Worm (Caenorhabditis elegans): ENCODE results near the gene ugt-15.
A peak's percentile ranks its signal among the peaks of the same experiment; 100 is the strongest.

Gene ugt-15

DNA sequence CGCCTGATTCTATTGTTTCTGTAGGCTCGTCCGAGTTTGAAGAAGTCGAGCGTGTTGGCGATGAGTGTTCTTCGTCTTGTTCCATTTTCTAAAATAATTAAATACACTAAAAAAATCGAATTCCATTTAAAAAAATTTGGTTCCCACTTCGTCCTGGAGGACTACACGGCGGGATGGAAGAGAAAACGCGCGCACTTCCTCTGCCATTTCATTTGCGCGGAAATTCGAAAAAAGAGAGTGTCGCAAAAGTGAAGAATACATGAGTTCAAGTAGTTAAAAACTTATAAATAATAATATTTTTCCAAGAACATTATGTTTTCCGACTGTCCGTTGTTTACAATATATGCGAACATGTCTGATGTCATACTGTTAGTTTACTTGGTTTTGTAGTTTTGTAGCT is 42.6 kb downstream of the ugt-15 start, which contains the start of gene T07F10.3 (continued):
- TF ChIP-seq lsy-2 (tag; optimal IDR thresholded peaks at IDR 0.05) (peak; percentile 71 to 91), skn-1 (tag; optimal IDR thresholded peaks at IDR 0.05) (peak; percentile 30), ztf-4 (tag; optimal IDR thresholded peaks at IDR 0.05) (no peak)

DNA sequence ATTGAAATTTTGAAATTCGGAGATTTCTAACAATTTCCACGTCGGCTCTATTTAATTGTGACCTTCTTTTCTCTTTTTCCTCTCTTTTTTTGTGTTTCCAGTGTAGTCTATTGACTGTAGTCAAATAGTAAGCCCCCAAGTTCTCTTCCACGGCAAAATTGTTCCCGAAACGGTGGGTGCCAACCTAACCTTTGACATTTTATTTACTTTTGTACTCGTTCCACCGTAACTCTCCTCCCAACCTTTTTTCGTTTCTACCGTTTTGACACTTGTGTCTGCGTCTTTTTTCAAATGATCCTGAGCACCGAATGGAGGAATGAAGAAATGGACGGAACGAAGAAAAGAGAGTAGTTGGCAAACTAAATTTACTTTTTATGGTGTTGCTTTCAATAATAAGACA is 43.4 kb downstream of the ugt-15 start:
- TF ChIP-seq F13H6.1 (tag; optimal IDR thresholded peaks at IDR 0.05): peak; percentile 40
- TF ChIP-seq nhr-129 (tag; optimal IDR thresholded peaks at IDR 0.05): peak; percentile 17
- TF ChIP-seq nhr-10 (tag; optimal IDR thresholded peaks at IDR 0.05): no peak
- TF ChIP-seq Y55F3AM.14 (GFP tag; optimal IDR thresholded peaks at IDR 0.05): no peak
- TF ChIP-seq lin-11 (tag; optimal IDR thresholded peaks at IDR 0.05): no peak

DNA sequence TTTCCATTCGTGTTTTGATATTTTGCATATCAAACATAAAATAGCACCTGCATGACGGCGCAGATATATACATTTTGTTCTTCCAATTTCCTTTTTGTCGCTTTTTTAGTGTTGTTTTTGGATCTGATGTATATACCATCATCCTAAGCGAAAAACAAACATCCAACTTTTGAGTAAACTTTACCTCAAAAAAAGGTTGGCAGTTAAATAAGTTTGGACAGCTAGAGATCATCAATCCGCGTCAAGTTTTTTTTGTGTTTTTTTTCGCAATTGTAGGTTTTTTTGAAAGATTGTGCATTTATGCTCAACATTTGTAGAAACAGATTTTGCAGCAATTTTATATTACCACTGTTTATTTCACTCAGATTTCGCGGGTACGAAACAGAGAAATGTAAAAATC is 44.4 kb downstream of the ugt-15 start, which contains the start of gene bus-19:
Gene bus-19, plus strand, starts transcription at position 301 of the 400 bp plus-strand sequence.
- TF ChIP-seq peb-1 (tag; optimal IDR thresholded peaks at IDR 0.05) (no peak), ZK546.5 (tag; optimal IDR thresholded peaks at IDR 0.05) (no peak), sem-4 (tag; optimal IDR thresholded peaks at IDR 0.05) (no peak), R02D3.7 (tag; optimal IDR thresholded peaks at IDR 0.05) (no peak), aly-2 (tag; optimal IDR thresholded peaks at IDR 0.05) (no peak), crh-2 (tag; optimal IDR thresholded peaks at IDR 0.05) (no peak), sma-3 (GFP tag; optimal IDR thresholded peaks at IDR 0.05) (no peak), nhr-77 (tag; optimal IDR thresholded peaks at IDR 0.05) (no peak), nhr-23 (tag; optimal IDR thresholded peaks at IDR 0.05) (no peak), elt-1 (tag; optimal IDR thresholded peaks at IDR 0.05) (no peak), gmeb-1 (tag; optimal IDR thresholded peaks at IDR 0.05) (no peak), ztf-1 (GFP tag; conservative IDR thresholded peaks at IDR 0.05) (no peak), mdl-1 (tag; optimal IDR thresholded peaks at IDR 0.05) (no peak), mbf-1 (tag; optimal IDR thresholded peaks at IDR 0.05) (no peak), sma-9 (GFP tag; optimal IDR thresholded peaks at IDR 0.05) (no peak), sma-9 (tag; optimal IDR thresholded peaks at IDR 0.05) (no peak), lin-39 (tag; optimal IDR thresholded peaks at IDR 0.05) (no peak), nhr-237 (tag; optimal IDR thresholded peaks at IDR 0.05) (no peak), nhr-10 (tag; optimal IDR thresholded peaks at IDR 0.05) (no peak)

DNA sequence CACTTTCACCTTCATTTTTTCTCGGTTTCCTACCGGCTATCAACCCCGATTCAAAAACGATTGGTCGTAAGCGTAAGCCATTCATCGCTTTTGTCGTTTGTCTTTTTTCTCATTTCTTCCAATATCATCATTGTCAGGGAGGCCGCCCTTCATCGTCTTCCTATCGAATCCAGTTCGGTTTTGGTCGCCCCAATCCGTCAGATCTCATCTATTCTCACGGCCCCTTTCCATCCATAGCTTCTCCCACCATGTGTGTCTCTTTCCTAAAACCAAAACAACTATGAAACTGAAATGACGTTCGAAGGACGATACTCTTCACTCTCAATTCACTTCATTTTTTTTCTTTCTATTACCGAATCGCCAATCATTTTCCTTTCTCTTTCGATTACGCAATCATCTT is 48.5 kb downstream of the ugt-15 start:
- TF ChIP-seq zag-1 (tag; optimal IDR thresholded peaks at IDR 0.05) (no peak), nhr-129 (tag; optimal IDR thresholded peaks at IDR 0.05) (no peak), blmp-1 (tag; optimal IDR thresholded peaks at IDR 0.05; ENCODE audit: insufficient read depth) (peak; percentile 4), mbf-1 (tag; optimal IDR thresholded peaks at IDR 0.05) (no peak), nhr-237 (tag; optimal IDR thresholded peaks at IDR 0.05) (no peak)

DNA sequence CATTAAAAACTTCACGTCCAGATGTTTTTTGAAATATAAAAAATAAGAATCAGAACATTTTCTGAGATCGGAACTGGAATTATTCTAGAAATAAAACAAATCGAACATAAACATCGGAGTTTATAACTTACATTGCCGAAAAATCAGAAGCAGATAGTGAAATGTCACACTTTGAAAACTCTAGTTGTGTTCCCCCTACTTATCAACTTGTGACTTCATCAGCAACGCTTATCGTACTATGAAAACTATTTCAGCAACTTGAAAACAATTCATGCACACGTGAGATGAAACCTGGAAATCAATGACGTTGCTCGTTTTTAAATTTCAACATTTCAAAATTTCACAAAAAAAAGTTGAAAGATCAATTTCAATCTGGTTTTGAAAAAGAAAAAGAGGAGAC is 49.4 kb downstream of the ugt-15 start:
- no peak for TF ChIP-seq skn-1 (tag; optimal IDR thresholded peaks at IDR 0.05)
- peak; percentile 20 for TF ChIP-seq crh-2 (tag; optimal IDR thresholded peaks at IDR 0.05)
- peak; percentile 48 for TF ChIP-seq fos-1 (tag; optimal IDR thresholded peaks at IDR 0.05)
- no peak for TF ChIP-seq mdl-1 (tag; optimal IDR thresholded peaks at IDR 0.05)
- TF ChIP-seq sma-9 (GFP tag; optimal IDR thresholded peaks at IDR 0.05): peak; percentile 58
- TF ChIP-seq sma-9 (tag; optimal IDR thresholded peaks at IDR 0.05): no peak

DNA sequence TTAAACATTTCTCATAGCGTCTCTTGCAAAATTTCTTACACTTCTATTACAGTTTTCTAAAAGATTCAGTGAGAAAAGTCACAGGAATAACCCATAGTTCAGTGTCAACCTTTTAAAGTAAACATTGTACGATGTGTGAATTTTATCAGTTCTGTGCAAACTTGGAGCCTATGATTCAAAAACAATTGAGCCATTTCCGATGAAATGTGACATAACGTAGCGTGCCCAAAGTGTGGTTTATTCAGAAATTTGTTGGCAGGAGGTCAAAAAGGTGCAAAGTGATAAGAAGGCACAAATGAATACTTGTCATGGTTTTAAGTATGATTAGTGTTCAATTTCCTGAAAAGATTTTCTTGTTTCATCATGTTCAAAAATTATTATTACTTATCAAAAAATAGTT is 50.3 kb downstream of the ugt-15 start:
- TF ChIP-seq fos-1 (tag; optimal IDR thresholded peaks at IDR 0.05) (peak; percentile 28), lin-39 (tag; optimal IDR thresholded peaks at IDR 0.05) (no peak)

DNA sequence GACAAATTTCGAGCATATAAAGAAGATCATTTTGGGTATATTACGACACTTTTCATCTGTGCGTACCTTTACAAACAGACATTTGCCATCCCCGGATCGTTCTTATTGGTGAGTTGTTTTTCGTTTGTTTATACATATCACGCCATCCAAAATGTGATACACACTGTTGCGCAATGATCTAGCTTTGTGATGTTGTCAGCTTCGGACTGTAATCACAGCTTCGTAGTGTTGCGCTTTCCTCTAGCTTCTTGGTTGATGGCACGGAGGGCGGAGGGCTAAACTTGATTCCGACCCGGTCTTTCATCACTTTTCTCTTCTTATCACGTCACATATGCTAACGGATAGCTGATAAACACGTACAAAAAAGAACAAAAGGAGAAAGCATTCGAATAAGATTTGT is 52.0 kb downstream of the ugt-15 start:
- TF ChIP-seq crh-2 (tag; optimal IDR thresholded peaks at IDR 0.05): no peak
- peak; percentile 14 for TF ChIP-seq nhr-21 (tag; optimal IDR thresholded peaks at IDR 0.05)

Data from whole organism, L2 larva.